Fruit fly (Drosophila melanogaster) whole organism, adult: ENCODE measurements around the gene CG43630.

Experiments used
- CG11617 ChIP-seq: fragments of 200-800 bp; sonication (Bioruptor generic); optimal IDR thresholded peaks from 2 replicates; lab custom pipeline; 2017; ENCODE audit warnings: mild to moderate bottlenecking, missing biosample characterization, missing genetic modification reagents, missing genetic modification characterization
- CG12768 ChIP-seq: fragments of 200-800 bp; sonication (Bioruptor generic); optimal IDR thresholded peaks from 2 replicates; lab custom pipeline; 2017; ENCODE audit warnings: missing biosample characterization, missing genetic modification characterization, mild to moderate bottlenecking, moderate library complexity, missing genetic modification reagents
- CG14711 ChIP-seq: fragments of 200-800 bp; sonication (Bioruptor generic); optimal IDR thresholded peaks from 2 replicates; lab custom pipeline; 2018; ENCODE audit warnings: missing biosample characterization, mild to moderate bottlenecking, missing genetic modification characterization, moderate library complexity
- CG1620 ChIP-seq: fragments of 200-800 bp; sonication (Bioruptor generic); optimal IDR thresholded peaks from 2 replicates; lab custom pipeline; 2016; ENCODE audit warnings: missing biosample characterization, missing genetic modification characterization
- CG33017 ChIP-seq: fragments of 200-800 bp; sonication (Bioruptor generic); optimal IDR thresholded peaks from 2 replicates; lab custom pipeline; 2018; ENCODE audit warnings: missing biosample characterization, mild to moderate bottlenecking, missing genetic modification characterization, moderate library complexity
- CG5204 ChIP-seq: fragments of 200-800 bp; sonication (Bioruptor generic); optimal IDR thresholded peaks from 2 replicates; lab custom pipeline; 2016; ENCODE audit warnings: missing biosample characterization, missing genetic modification characterization
- CG7045 ChIP-seq: fragments of 200-800 bp; sonication (Bioruptor generic); optimal IDR thresholded peaks from 2 replicates; lab custom pipeline; 2017; ENCODE audit warnings: missing biosample characterization, mild to moderate bottlenecking, missing genetic modification characterization
- CG7101 ChIP-seq: fragments of 200-800 bp; sonication (Bioruptor generic); optimal IDR thresholded peaks from 2 replicates; lab custom pipeline; 2018; ENCODE audit warnings: missing biosample characterization, mild to moderate bottlenecking, missing genetic modification characterization, moderate library complexity
- Clk ChIP-seq: fragments of 200-800 bp; sonication (Bioruptor generic); optimal IDR thresholded peaks from 2 replicates; lab custom pipeline; 2017; ENCODE audit warnings: missing biosample characterization, missing genetic modification characterization
- Crg-1 ChIP-seq: fragments of 200-800 bp; sonication (Bioruptor generic); optimal IDR thresholded peaks from 2 replicates; lab custom pipeline; 2016; ENCODE audit warnings: missing biosample characterization, missing genetic modification characterization
- Hr96 ChIP-seq: fragments of 200-800 bp; sonication (Bioruptor generic); optimal IDR thresholded peaks from 2 replicates; lab custom pipeline; 2016; ENCODE audit warnings: missing biosample characterization, missing genetic modification characterization
- Mnt ChIP-seq: fragments of 200-800 bp; sonication (Bioruptor generic); optimal IDR thresholded peaks from 2 replicates; lab custom pipeline; 2016; ENCODE audit warnings: missing biosample characterization, mild to moderate bottlenecking, missing genetic modification characterization
- bab1 ChIP-seq: fragments of 200-800 bp; sonication (Bioruptor generic); optimal IDR thresholded peaks from 3 replicates; lab custom pipeline; 2019; ENCODE audit warnings: missing biosample characterization, mild to moderate bottlenecking, missing genetic modification characterization, moderate library complexity
- cic ChIP-seq: fragments of 200-800 bp; sonication (Bioruptor generic); optimal IDR thresholded peaks from 2 replicates; lab custom pipeline; 2017; ENCODE audit warnings: missing biosample characterization, mild to moderate bottlenecking, missing genetic modification characterization, moderate library complexity
- cnc ChIP-seq, 2 experiments: fragments of >200 bp; optimal IDR thresholded peaks; 2 replicates each; lab custom pipeline; 2017
- kay ChIP-seq: fragments of 200-800 bp; sonication (Bioruptor generic); peaks from one replicate; lab custom pipeline; 2016; ENCODE audit warnings: missing biosample characterization, missing genetic modification characterization, borderline replicate concordance
- ovo ChIP-seq: fragments of 200-800 bp; sonication (Bioruptor generic); optimal IDR thresholded peaks from 2 replicates; lab custom pipeline; 2016; ENCODE audit warnings: missing biosample characterization, missing genetic modification characterization
- pad ChIP-seq: fragments of 200-800 bp; sonication (Bioruptor generic); optimal IDR thresholded peaks from 3 replicates; lab custom pipeline; 2017; ENCODE audit warnings: missing biosample characterization, missing genetic modification characterization, mild to moderate bottlenecking, moderate library complexity, missing genetic modification reagents
- tj ChIP-seq: fragments of 200-800 bp; sonication (Bioruptor generic); optimal IDR thresholded peaks from 3 replicates; lab custom pipeline; 2017; ENCODE audit warnings: missing biosample characterization, mild to moderate bottlenecking, missing genetic modification characterization, moderate library complexity
- toe ChIP-seq: fragments of 200-800 bp; sonication (Bioruptor generic); optimal IDR thresholded peaks from 2 replicates; lab custom pipeline; 2016; ENCODE audit warnings: missing biosample characterization, missing genetic modification characterization

CG43630 gene

dm6 chr3R:12718536-12719033 lies 42.5 kb upstream of the CG43630 start:
- TF ChIP-seq Hr96 (GFP tag; lab: Kevin White, UChicago) = no peak
- no peak for TF ChIP-seq Clk (GFP tag; lab: Kevin White, UChicago)
- TF ChIP-seq CG12768 (GFP tag; lab: Kevin White, UChicago) = no peak
- TF ChIP-seq tj = no peak
- no peak for TF ChIP-seq pad (GFP tag; lab: Kevin White, UChicago)
- no peak for TF ChIP-seq kay (GFP tag; lab: Kevin White, UChicago)
- TF ChIP-seq bab1 (GFP tag; lab: Kevin White, UChicago) = no peak
- TF ChIP-seq CG33017 (tag; lab: Kevin White, UChicago) = no peak
- TF ChIP-seq CG11617 (GFP tag; lab: Kevin White, UChicago) = no peak
- TF ChIP-seq Mnt (GFP tag; lab: Kevin White, UChicago) = no peak
- TF ChIP-seq CG5204 (GFP tag; lab: Kevin White, UChicago) = no peak
- no peak for TF ChIP-seq CG1620
- TF ChIP-seq CG7101 (tag; lab: Kevin White, UChicago) = no peak
- TF ChIP-seq cnc (optimal IDR thresholded peaks at IDR 0.05; lab: Kevin White, UChicago) = no peak

- TF ChIP-seq Hr96 (GFP tag; lab: Kevin White, UChicago) (no peak), CG7101 (tag; lab: Kevin White, UChicago) (peak; percentile 14), CG14711 (tag; lab: Kevin White, UChicago) (peak; percentile 43), kay (GFP tag; lab: Kevin White, UChicago) (peak; percentile 92), CG7045 (GFP tag; lab: Kevin White, UChicago) (peak; percentile 52), Crg-1 (GFP tag; lab: Kevin White, UChicago) (no peak), CG33017 (tag; lab: Kevin White, UChicago) (peak; percentile 62), Clk (GFP tag; lab: Kevin White, UChicago) (no peak), cic (peak; percentile 88), CG11617 (GFP tag; lab: Kevin White, UChicago) (peak; percentile 33), pad (GFP tag; lab: Kevin White, UChicago) (no peak), toe (GFP tag; lab: Kevin White, UChicago) (peak; percentile 51), CG12768 (GFP tag; lab: Kevin White, UChicago) (peak; percentile 7)
Observed at dm6 chr3R:12717588-12718535, 41.8 kb upstream of the CG43630 start.

dm6 chr3R:12716894-12717293 lies 40.8 kb upstream of the CG43630 start:
- no peak for TF ChIP-seq CG11617 (GFP tag; lab: Kevin White, UChicago)
- TF ChIP-seq CG12768 (GFP tag; lab: Kevin White, UChicago) = peak; percentile 58
- peak; percentile 22 for TF ChIP-seq cic
- peak; percentile 72 for TF ChIP-seq tj
- no peak for TF ChIP-seq Mnt (GFP tag; lab: Kevin White, UChicago)

dm6 chr3R:12716251-12716650 lies 40.2 kb upstream of the CG43630 start:
- TF ChIP-seq Clk (GFP tag; lab: Kevin White, UChicago) (no peak), bab1 (GFP tag; lab: Kevin White, UChicago) (no peak), ovo (no peak), kay (GFP tag; lab: Kevin White, UChicago) (no peak), CG11617 (GFP tag; lab: Kevin White, UChicago) (no peak), cnc (optimal IDR thresholded peaks at IDR 0.05; lab: Kevin White, UChicago) (no peak), CG14711 (tag; lab: Kevin White, UChicago) (no peak), CG7045 (GFP tag; lab: Kevin White, UChicago) (no peak), tj (peak; percentile 81), Crg-1 (GFP tag; lab: Kevin White, UChicago) (no peak), CG1620 (no peak), CG5204 (GFP tag; lab: Kevin White, UChicago) (no peak), pad (GFP tag; lab: Kevin White, UChicago) (peak; percentile 21), cic (peak; percentile 44), toe (GFP tag; lab: Kevin White, UChicago) (no peak), CG7101 (tag; lab: Kevin White, UChicago) (peak; percentile 46), CG12768 (GFP tag; lab: Kevin White, UChicago) (peak; percentile 65), CG33017 (tag; lab: Kevin White, UChicago) (peak; percentile 59), Hr96 (GFP tag; lab: Kevin White, UChicago) (no peak), Mnt (GFP tag; lab: Kevin White, UChicago) (no peak)

dm6 chr3R:12715253-12715652 lies 39.2 kb upstream of the CG43630 start:
- peak; percentile 19 for TF ChIP-seq CG12768 (GFP tag; lab: Kevin White, UChicago)
- TF ChIP-seq cic = peak; percentile 30
- TF ChIP-seq CG7045 (GFP tag; lab: Kevin White, UChicago) = no peak
- TF ChIP-seq CG33017 (tag; lab: Kevin White, UChicago) = peak; percentile 38
